Fruit fly (Drosophila melanogaster): ENCODE measurements around the gene CG13280.

Gene CG13280

DNA sequence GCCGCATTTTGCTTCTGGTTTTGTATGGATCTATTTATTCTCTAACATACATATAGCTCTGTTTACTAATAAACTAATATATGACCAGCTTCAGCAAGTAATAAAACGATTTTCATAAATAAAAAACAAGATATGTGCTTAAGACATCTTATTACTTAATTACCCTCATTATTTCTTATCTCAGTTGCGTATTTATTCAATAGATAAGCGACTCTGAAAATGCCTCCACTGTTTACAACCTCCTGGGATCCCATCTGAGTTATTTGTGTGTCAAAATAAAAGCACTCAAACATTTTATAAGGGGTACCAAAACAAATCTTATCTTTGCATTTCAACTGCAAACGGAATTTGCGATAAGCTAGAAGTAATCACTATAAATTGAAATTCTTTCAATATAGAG lies 1.2 kb downstream of the CG13280 start (continued):
- no peak for TF ChIP-seq Ssrp (tag; optimal IDR thresholded peaks at IDR 0.05)
- TF ChIP-seq CG10321 (GFP tag; IDR thresholded peaks at IDR 0.05) = no peak
- TF ChIP-seq CrebB (tag; optimal IDR thresholded peaks at IDR 0.05) = peak; percentile 37
- peak; percentile 28 for TF ChIP-seq CG12071 (GFP tag; optimal IDR thresholded peaks at IDR 0.05)
- TF ChIP-seq E2f2 (GFP tag; IDR thresholded peaks at IDR 0.05) = no peak
- no peak for TF ChIP-seq CG1832 (GFP tag; optimal IDR thresholded peaks at IDR 0.05)
- no peak for TF ChIP-seq gt (GFP tag; IDR thresholded peaks at IDR 0.05)
- peak; percentile 5 for TF ChIP-seq Dek (tag; optimal IDR thresholded peaks at IDR 0.05)
- TF ChIP-seq CG6854 (GFP tag; optimal IDR thresholded peaks at IDR 0.05) = no peak
- TF ChIP-seq CG9817 (tag; optimal IDR thresholded peaks at IDR 0.05) = no peak
- TF ChIP-seq CG10565 (GFP tag; optimal IDR thresholded peaks at IDR 0.05) = no peak
- no peak for TF ChIP-seq jumu (GFP tag; optimal IDR thresholded peaks at IDR 0.05)
- peak; percentile 57 for TF ChIP-seq BtbVII (GFP tag; optimal IDR thresholded peaks at IDR 0.05)
- TF ChIP-seq ase (GFP tag; IDR thresholded peaks at IDR 0.05) = no peak
- TF ChIP-seq mirr (GFP tag; optimal IDR thresholded peaks at IDR 0.05) = peak; percentile 68
- no peak for TF ChIP-seq YL-1 (GFP tag; optimal IDR thresholded peaks at IDR 0.05)
- TF ChIP-seq CG16779 (GFP tag; IDR thresholded peaks at IDR 0.05) = no peak
- no peak for TF ChIP-seq CkIIα-i1 (GFP tag; IDR thresholded peaks at IDR 0.05)
- TF ChIP-seq br (optimal IDR thresholded peaks at IDR 0.05) = no peak
- no peak for TF ChIP-seq Dref (GFP tag; IDR thresholded peaks at IDR 0.05)
- TF ChIP-seq CoRest (tag; optimal IDR thresholded peaks at IDR 0.05) = no peak
- TF ChIP-seq Pdp1 (GFP tag; optimal IDR thresholded peaks at IDR 0.05) = peak in 1 of 2 experiments; percentile 19
- no peak for TF ChIP-seq CG14050 (GFP tag; IDR thresholded peaks at IDR 0.05)
- no peak for TF ChIP-seq CG5245 (GFP tag; optimal IDR thresholded peaks at IDR 0.05)
- TF ChIP-seq pfk (GFP tag; optimal IDR thresholded peaks at IDR 0.05) = peak; percentile 16
- TF ChIP-seq ap (GFP tag; IDR thresholded peaks at IDR 0.05) = no peak
- no peak for TF ChIP-seq Poxn (GFP tag; IDR thresholded peaks at IDR 0.05)
- peak; percentile 1 for TF ChIP-seq fd3F (GFP tag; optimal IDR thresholded peaks at IDR 0.05)
- peak; percentile 27 for TF ChIP-seq HHEX (GFP tag; optimal IDR thresholded peaks at IDR 0.05)
- TF ChIP-seq Hmx (GFP tag; optimal IDR thresholded peaks at IDR 0.05) = no peak
- no peak for TF ChIP-seq CG10274 (GFP tag; optimal IDR thresholded peaks at IDR 0.05)
- TF ChIP-seq CG10543 (GFP tag; optimal IDR thresholded peaks at IDR 0.05) = peak; percentile 52
- no peak for TF ChIP-seq CG18764 (GFP tag; optimal IDR thresholded peaks at IDR 0.05)
- TF ChIP-seq rib (GFP tag; IDR thresholded peaks at IDR 0.05) = no peak
- TF ChIP-seq CG6175 (GFP tag; IDR thresholded peaks at IDR 0.05) = no peak
- TF ChIP-seq grn (GFP tag; optimal IDR thresholded peaks at IDR 0.05) = peak; percentile 32
- peak; percentile 7 for TF ChIP-seq Oli (tag; optimal IDR thresholded peaks at IDR 0.05)
- TF ChIP-seq fd96Cb (tag; optimal IDR thresholded peaks at IDR 0.05) = no peak
- TF ChIP-seq Dad (GFP tag; optimal IDR thresholded peaks at IDR 0.05) = no peak
- no peak for TF ChIP-seq Jarid2 (GFP tag; optimal IDR thresholded peaks at IDR 0.05)
- peak; percentile 89 for TF ChIP-seq CG31224 (GFP tag; IDR thresholded peaks at IDR 0.05)
- TF ChIP-seq Fer3 (tag; optimal IDR thresholded peaks at IDR 0.05) = no peak
- no peak for TF ChIP-seq CG8765 (GFP tag; IDR thresholded peaks at IDR 0.05)
- no peak for TF ChIP-seq Abd-B (GFP tag; optimal IDR thresholded peaks at IDR 0.05)
- TF ChIP-seq B-H1 (GFP tag; IDR thresholded peaks at IDR 0.05) = no peak
- TF ChIP-seq onecut (GFP tag; IDR thresholded peaks at IDR 0.05) = no peak
- TF ChIP-seq stwl (tag; optimal IDR thresholded peaks at IDR 0.05) = no peak
- no peak for TF ChIP-seq CG10462 (GFP tag; optimal IDR thresholded peaks at IDR 0.05)
- no peak for TF ChIP-seq CG42726 (GFP tag; IDR thresholded peaks at IDR 0.05; ENCODE audit: partially characterized antibody)
- no peak for TF ChIP-seq CG12391 (tag; optimal IDR thresholded peaks at IDR 0.05)
- no peak for TF ChIP-seq NK7.1 (GFP tag; optimal IDR thresholded peaks at IDR 0.05)
- no peak for TF ChIP-seq Bgb (GFP tag; IDR thresholded peaks at IDR 0.05; ENCODE audit: partially characterized antibody)

All from whole organism, embryonic.